Fruit fly (Drosophila melanogaster): ENCODE measurements around the gene Yp3.

The Yp3 gene

dm6 chrX:13748906-13749872 is 10.2 kb upstream of the Yp3 start (continued):
- TF ChIP-seq ash1 (GFP tag; optimal IDR thresholded peaks at IDR 0.05) (no peak), CG10543 (GFP tag; optimal IDR thresholded peaks at IDR 0.05) (no peak), her (GFP tag; optimal IDR thresholded peaks at IDR 0.05) (no peak), gsb (GFP tag; IDR thresholded peaks at IDR 0.05) (peak; percentile 54; the same call in 1 of the 2 replicates), Stat92E (GFP tag; optimal IDR thresholded peaks at IDR 0.05) (no peak), slou (GFP tag; optimal IDR thresholded peaks at IDR 0.05) (peak; percentile 20), HLH3B (GFP tag; IDR thresholded peaks at IDR 0.05) (peak; percentile 78), CG7556 (GFP tag; optimal IDR thresholded peaks at IDR 0.05) (peak; percentile 86), CG1832 (GFP tag; optimal IDR thresholded peaks at IDR 0.05) (no peak), HmgD (GFP tag; optimal IDR thresholded peaks at IDR 0.05) (no peak), Vsx1 (GFP tag; optimal IDR thresholded peaks at IDR 0.05) (no peak), D19A (tag; optimal IDR thresholded peaks at IDR 0.05) (peak; percentile 60), CG8388 (GFP tag; optimal IDR thresholded peaks at IDR 0.05) (peak; percentile 59), Bdp1 (GFP tag; optimal IDR thresholded peaks at IDR 0.05) (no peak), emc (GFP tag; optimal IDR thresholded peaks at IDR 0.05) (no peak), Usf (GFP tag; optimal IDR thresholded peaks at IDR 0.05) (no peak), sens (GFP tag) (peak; percentile 89), CG6791 (GFP tag; IDR thresholded peaks at IDR 0.05; ENCODE audit: partially characterized antibody) (no peak), CG10565 (GFP tag; optimal IDR thresholded peaks at IDR 0.05) (no peak), NK7.1 (GFP tag; optimal IDR thresholded peaks at IDR 0.05) (no peak), HmgZ (tag; optimal IDR thresholded peaks at IDR 0.05) (peak; percentile 70), CG13296 (GFP tag; optimal IDR thresholded peaks at IDR 0.05) (peak; percentile 70), CG5953 (GFP tag; IDR thresholded peaks at IDR 0.05) (no peak), HLHmδ (GFP tag; optimal IDR thresholded peaks at IDR 0.05) (no peak), stc (GFP tag; IDR thresholded peaks at IDR 0.05) (peak; percentile 84), CG4854 (GFP tag; optimal IDR thresholded peaks at IDR 0.05) (peak; percentile 12), CG17359 (tag; optimal IDR thresholded peaks at IDR 0.05) (peak; percentile 66), MESR4 (GFP tag; optimal IDR thresholded peaks at IDR 0.05) (no peak), CG4328 (GFP tag; optimal IDR thresholded peaks at IDR 0.05) (no peak), CG16815 (GFP tag; optimal IDR thresholded peaks at IDR 0.05) (peak; percentile 7), Bgb (GFP tag; IDR thresholded peaks at IDR 0.05; ENCODE audit: partially characterized antibody) (no peak), pum (GFP tag; optimal IDR thresholded peaks at IDR 0.05) (no peak), fd96Cb (tag; optimal IDR thresholded peaks at IDR 0.05) (peak; percentile 43), Hmx (GFP tag; optimal IDR thresholded peaks at IDR 0.05) (no peak), lola (GFP tag; optimal IDR thresholded peaks at IDR 0.05) (peak in 1 of 3 experiments; percentile 25), CG4360 (GFP tag; IDR thresholded peaks at IDR 0.05) (no peak), hth (optimal IDR thresholded peaks at IDR 0.05) (no peak), CG10267 (tag; optimal IDR thresholded peaks at IDR 0.05) (peak; percentile 64), Hr3 (GFP tag; optimal IDR thresholded peaks at IDR 0.05) (peak; percentile 59), ci (GFP tag; IDR thresholded peaks at IDR 0.05) (peak; percentile 66; the same call in 2 of the 3 replicates), D (optimal IDR thresholded peaks at IDR 0.05) (no peak), D (GFP tag; optimal IDR thresholded peaks at IDR 0.05) (no peak), cwo (GFP tag; optimal IDR thresholded peaks at IDR 0.05) (peak; percentile 76), dan (GFP tag; IDR thresholded peaks at IDR 0.05) (no peak), shn (GFP tag; optimal IDR thresholded peaks at IDR 0.05) (no peak), esg (GFP tag; conservative IDR thresholded peaks at IDR 0.05) (peak; percentile 63), jing (GFP tag; optimal IDR thresholded peaks at IDR 0.05) (no peak), Chrac-16 (GFP tag; optimal IDR thresholded peaks at IDR 0.05) (peak; percentile 21), fd64A (GFP tag; optimal IDR thresholded peaks at IDR 0.05) (no peak)
